Worm (Caenorhabditis elegans): ENCODE results near the gene F28B4.4.

Gene F28B4.4

ce11 chrX:3209523-3209922, at the start of gene F28B4.4:
Gene F28B4.4, minus strand, starts transcription at chrX:3209623.
- TF ChIP-seq ceh-36 (tag; optimal IDR thresholded peaks at IDR 0.05) (no peak), hmbx-1 (tag; optimal IDR thresholded peaks at IDR 0.05) (no peak), ceh-13 (GFP tag; optimal IDR thresholded peaks at IDR 0.05) (no peak), tbx-11 (GFP tag; IDR thresholded peaks at IDR 0.05) (no peak), ets-7 (tag; optimal IDR thresholded peaks at IDR 0.05) (no peak), tbx-37 (GFP tag; conservative IDR thresholded peaks at IDR 0.05) (no peak), aly-1 (tag; optimal IDR thresholded peaks at IDR 0.05) (no peak), B0310.2 (tag; optimal IDR thresholded peaks at IDR 0.05) (no peak), ama-1 (optimal IDR thresholded peaks at IDR 0.05) (no peak), pes-1 (GFP tag; IDR thresholded peaks at IDR 0.05) (no peak), F13C5.2 (tag; optimal IDR thresholded peaks at IDR 0.05) (no peak), tra-4 (tag; optimal IDR thresholded peaks at IDR 0.05) (no peak), scrt-1 (GFP tag; IDR thresholded peaks at IDR 0.05) (no peak), flt-1 (GFP tag; IDR thresholded peaks at IDR 0.05) (no peak), hnd-1 (tag; optimal IDR thresholded peaks at IDR 0.05) (no peak), sea-1 (GFP tag; conservative IDR thresholded peaks at IDR 0.05) (no peak), hmg-4 (GFP tag; optimal IDR thresholded peaks at IDR 0.05) (no peak)

ce11 chrX:3258842-3259241, 49.4 kb upstream of the F28B4.4 start, which contains the start of gene lbp-1:
Gene lbp-1, plus strand, starts transcription at chrX:3259142.
- TF ChIP-seq hmbx-1 (tag; optimal IDR thresholded peaks at IDR 0.05) (no peak), aly-1 (tag; optimal IDR thresholded peaks at IDR 0.05) (peak; percentile 32), hmg-4 (GFP tag; optimal IDR thresholded peaks at IDR 0.05) (peak; percentile 25), tbx-37 (GFP tag; conservative IDR thresholded peaks at IDR 0.05) (no peak), B0310.2 (tag; optimal IDR thresholded peaks at IDR 0.05) (no peak)

DNA sequence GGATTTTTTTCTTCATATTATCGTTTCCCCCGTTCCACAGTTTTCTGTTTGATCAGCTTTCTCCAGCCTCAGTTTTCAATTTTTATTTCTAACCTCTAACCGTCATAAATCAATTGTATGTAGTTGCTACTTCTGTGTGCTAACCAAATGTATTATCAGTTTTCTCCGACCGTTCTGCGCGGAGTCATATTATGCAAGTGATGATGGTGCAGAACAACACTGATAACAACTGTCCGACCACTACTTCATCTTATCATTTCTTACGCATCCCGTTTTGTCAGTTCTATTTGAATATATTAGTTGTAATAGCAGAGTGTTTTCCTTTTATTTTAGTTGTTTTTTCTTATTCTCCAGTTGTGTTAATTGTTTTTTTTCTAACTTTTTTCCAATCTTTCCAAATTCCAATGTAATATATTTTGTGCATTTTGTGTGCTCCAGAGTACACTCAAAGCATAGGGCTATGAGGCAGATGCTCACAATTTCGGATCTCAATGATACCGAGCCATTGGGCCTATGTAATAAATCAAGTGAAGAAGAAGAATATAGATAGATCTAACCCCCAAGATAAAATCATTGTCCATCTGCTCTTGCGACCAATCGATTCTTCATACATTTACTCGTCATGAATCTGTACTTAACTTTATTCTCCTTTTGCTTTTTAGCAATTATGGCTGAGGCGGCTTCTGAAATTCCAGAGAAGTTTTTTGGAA, 47.5 kb upstream of the F28B4.4 start, which contains the start of gene lbp-3:
Gene lbp-3 (plus strand): TSS at position 589 of the 710 bp plus-strand sequence.
- TF ChIP-seq hmg-4 (GFP tag; optimal IDR thresholded peaks at IDR 0.05), result no peak

ce11 chrX:3252500-3252899, 43.1 kb upstream of the F28B4.4 start, which contains the start of gene tba-9:
Gene tba-9, plus strand, starts transcription at chrX:3252800.
- TF ChIP-seq flt-1 (GFP tag; IDR thresholded peaks at IDR 0.05) (no peak), hnd-1 (tag; optimal IDR thresholded peaks at IDR 0.05) (no peak), pes-1 (GFP tag; IDR thresholded peaks at IDR 0.05) (no peak), ceh-36 (tag; optimal IDR thresholded peaks at IDR 0.05) (no peak), tbx-37 (GFP tag; conservative IDR thresholded peaks at IDR 0.05) (no peak), tra-4 (tag; optimal IDR thresholded peaks at IDR 0.05) (no peak), ets-7 (tag; optimal IDR thresholded peaks at IDR 0.05) (no peak)

ce11 chrX:3250481-3251091, 41.2 kb upstream of the F28B4.4 start, which contains the start of gene pqn-37:
Gene pqn-37, minus strand, starts transcription at chrX:3250531.
- no peak for TF ChIP-seq F13C5.2 (tag; optimal IDR thresholded peaks at IDR 0.05)
- no peak for TF ChIP-seq flt-1 (GFP tag; IDR thresholded peaks at IDR 0.05)
- no peak for TF ChIP-seq tbx-37 (GFP tag; conservative IDR thresholded peaks at IDR 0.05)
- TF ChIP-seq ets-7 (tag; optimal IDR thresholded peaks at IDR 0.05), result no peak

DNA sequence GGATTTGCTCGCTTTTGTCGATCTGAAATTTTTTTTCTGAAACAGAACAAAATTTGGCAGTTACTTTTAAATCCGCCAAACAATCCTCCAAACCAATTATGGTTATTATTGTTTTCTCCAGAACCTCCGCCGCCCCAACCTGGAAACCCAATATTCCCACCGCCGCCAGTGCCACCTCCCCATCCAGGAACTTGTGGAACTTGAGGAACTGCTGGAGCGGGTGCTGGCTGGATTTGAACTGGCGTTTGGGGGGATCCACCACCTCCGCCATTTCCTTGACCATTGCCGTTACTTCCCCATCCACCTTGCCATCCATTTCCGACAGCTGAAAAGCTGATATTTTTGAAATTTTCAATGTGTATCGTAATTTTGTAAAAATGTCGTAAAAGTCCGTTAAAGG, 38.3 kb upstream of the F28B4.4 start:
- no peak for TF ChIP-seq sea-1 (GFP tag; conservative IDR thresholded peaks at IDR 0.05)
- TF ChIP-seq tra-4 (tag; optimal IDR thresholded peaks at IDR 0.05), result no peak
- no peak for TF ChIP-seq tbx-37 (GFP tag; conservative IDR thresholded peaks at IDR 0.05)
- TF ChIP-seq ets-7 (tag; optimal IDR thresholded peaks at IDR 0.05), result no peak
- TF ChIP-seq ceh-13 (GFP tag; optimal IDR thresholded peaks at IDR 0.05), result no peak
- TF ChIP-seq hmbx-1 (tag; optimal IDR thresholded peaks at IDR 0.05), result no peak
- TF ChIP-seq hnd-1 (tag; optimal IDR thresholded peaks at IDR 0.05), result no peak

DNA sequence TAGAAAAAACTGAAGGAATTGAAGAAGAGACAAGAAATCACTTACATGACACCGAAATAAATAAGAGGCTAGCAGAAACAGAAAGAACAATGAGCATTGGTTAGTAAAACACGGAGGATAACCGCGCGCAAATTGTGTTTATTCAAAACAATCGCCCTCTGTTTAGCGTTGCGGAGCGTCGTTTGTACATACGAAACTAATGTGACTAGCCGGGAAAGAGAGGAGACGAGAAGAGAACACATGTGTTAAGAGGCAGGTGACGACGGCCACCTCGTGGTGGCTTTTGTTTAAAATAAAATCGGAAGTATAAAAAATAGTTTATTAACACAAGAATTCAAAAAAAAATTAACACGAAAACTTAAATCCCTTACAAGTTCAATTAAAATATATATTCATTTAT, 36.4 kb upstream of the F28B4.4 start, which contains the start of gene F40F4.7:
Gene F40F4.7 (minus strand): TSS at position 122 of the 400 bp plus-strand sequence.
- TF ChIP-seq hmg-4 (GFP tag; optimal IDR thresholded peaks at IDR 0.05) (peak; percentile 8), F13C5.2 (tag; optimal IDR thresholded peaks at IDR 0.05) (peak; percentile 67), tbx-11 (GFP tag; IDR thresholded peaks at IDR 0.05) (no peak)

DNA sequence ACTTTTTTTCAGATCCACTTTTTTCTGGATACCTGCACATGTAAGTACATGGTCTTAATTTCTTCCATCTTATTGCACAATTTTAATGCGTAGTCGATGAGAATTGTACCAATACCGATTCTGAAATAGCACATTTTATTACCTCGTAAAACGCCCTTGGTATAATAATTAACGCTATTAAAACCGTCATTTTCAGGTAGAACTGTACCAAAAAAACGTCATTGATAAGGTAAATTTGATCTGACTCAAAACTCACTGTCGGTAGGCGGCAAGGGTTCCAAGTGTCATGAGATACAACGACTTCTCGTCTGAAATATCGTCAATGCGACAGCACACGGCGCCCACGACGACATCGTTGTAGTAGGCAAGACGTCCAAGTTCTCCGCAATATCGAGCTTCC, 35.0 kb upstream of the F28B4.4 start:
- no peak for TF ChIP-seq tbx-11 (GFP tag; IDR thresholded peaks at IDR 0.05)
- no peak for TF ChIP-seq tbx-37 (GFP tag; conservative IDR thresholded peaks at IDR 0.05)
- no peak for TF ChIP-seq tra-4 (tag; optimal IDR thresholded peaks at IDR 0.05)
- no peak for TF ChIP-seq aly-1 (tag; optimal IDR thresholded peaks at IDR 0.05)
- no peak for TF ChIP-seq F13C5.2 (tag; optimal IDR thresholded peaks at IDR 0.05)
- no peak for TF ChIP-seq hnd-1 (tag; optimal IDR thresholded peaks at IDR 0.05)
- TF ChIP-seq flt-1 (GFP tag; IDR thresholded peaks at IDR 0.05), result no peak
- TF ChIP-seq scrt-1 (GFP tag; IDR thresholded peaks at IDR 0.05), result no peak
- no peak for TF ChIP-seq B0310.2 (tag; optimal IDR thresholded peaks at IDR 0.05)
- no peak for TF ChIP-seq ceh-36 (tag; optimal IDR thresholded peaks at IDR 0.05)
- no peak for TF ChIP-seq sea-1 (GFP tag; conservative IDR thresholded peaks at IDR 0.05)
- no peak for TF ChIP-seq ets-7 (tag; optimal IDR thresholded peaks at IDR 0.05)
- TF ChIP-seq pes-1 (GFP tag; IDR thresholded peaks at IDR 0.05), result no peak
- TF ChIP-seq hmbx-1 (tag; optimal IDR thresholded peaks at IDR 0.05), result no peak
- no peak for TF ChIP-seq hmg-4 (GFP tag; optimal IDR thresholded peaks at IDR 0.05)
- TF ChIP-seq ama-1 (optimal IDR thresholded peaks at IDR 0.05), result no peak
- no peak for TF ChIP-seq ceh-13 (GFP tag; optimal IDR thresholded peaks at IDR 0.05)

Measured in whole organism, early embryonic.